Fruit fly (Drosophila melanogaster): ENCODE data around the gene Srp9.

The Srp9 gene

dm6 chr3L:7903489-7904150 is 32.6 kb upstream of the Srp9 start (continued):
- TF ChIP-seq rgr (GFP tag; optimal IDR thresholded peaks at IDR 0.05) (peak; percentile 62), Dif (GFP tag; optimal IDR thresholded peaks at IDR 0.05; ENCODE audit: partially characterized antibody) (no peak), Hnf4 (GFP tag; optimal IDR thresholded peaks at IDR 0.05) (peak; percentile 19), dsf (GFP tag; optimal IDR thresholded peaks at IDR 0.05; ENCODE audit: borderline replicate concordance) (no peak), h (GFP tag; optimal IDR thresholded peaks at IDR 0.05) (peak; percentile 74), Hr83 (GFP tag; optimal IDR thresholded peaks at IDR 0.05; ENCODE audit: poor library complexity, severe bottlenecking) (no peak), dmrt93B (GFP tag; optimal IDR thresholded peaks at IDR 0.05) (peak; percentile 40), sage (GFP tag; optimal IDR thresholded peaks at IDR 0.05) (no peak), Sp1 (GFP tag; optimal IDR thresholded peaks at IDR 0.05) (no peak), jim (GFP tag; optimal IDR thresholded peaks at IDR 0.05) (no peak), lola (GFP tag; optimal IDR thresholded peaks at IDR 0.05) (no peak), sv (GFP tag; optimal IDR thresholded peaks at IDR 0.05) (no peak)

- no peak for TF ChIP-seq GATAd (GFP tag; optimal IDR thresholded peaks at IDR 0.05)
- no peak for TF ChIP-seq ey (GFP tag; optimal IDR thresholded peaks at IDR 0.05)
- TF ChIP-seq lola (GFP tag; optimal IDR thresholded peaks at IDR 0.05) = no peak
- TF ChIP-seq Rel (GFP tag; optimal IDR thresholded peaks at IDR 0.05) = no peak
- no peak for TF ChIP-seq Rel (tag; optimal IDR thresholded peaks at IDR 0.05)
- no peak for TF ChIP-seq HLH106 (tag; optimal IDR thresholded peaks at IDR 0.05)
- no peak for TF ChIP-seq Mio (GFP tag; optimal IDR thresholded peaks at IDR 0.05)
- TF ChIP-seq sv (GFP tag; optimal IDR thresholded peaks at IDR 0.05) = no peak
- no peak for TF ChIP-seq pan (optimal IDR thresholded peaks at IDR 0.05)
- TF ChIP-seq dl (GFP tag; optimal IDR thresholded peaks at IDR 0.05; ENCODE audit: insufficient read depth in 1 of 2, partially characterized antibody in 2 of 2) = no peak
- TF ChIP-seq psq (GFP tag; optimal IDR thresholded peaks at IDR 0.05) = no peak
- no peak for TF ChIP-seq Dif (GFP tag; optimal IDR thresholded peaks at IDR 0.05; ENCODE audit: partially characterized antibody)
Measured at dm6 chr3L:7904560-7904959, 31.6 kb upstream of the Srp9 start.

- TF ChIP-seq Mio (GFP tag; optimal IDR thresholded peaks at IDR 0.05) (no peak), Myc (optimal IDR thresholded peaks at IDR 0.05) (no peak), rgr (GFP tag; optimal IDR thresholded peaks at IDR 0.05) (no peak), Sp1 (GFP tag; optimal IDR thresholded peaks at IDR 0.05) (no peak)
Measured at dm6 chr3L:7909695-7910463, 26.3 kb upstream of the Srp9 start.

dm6 chr3L:7910916-7911467 is 25.2 kb upstream of the Srp9 start:
- TF ChIP-seq br (GFP tag; optimal IDR thresholded peaks at IDR 0.05) (peak; percentile 2), sage (GFP tag; optimal IDR thresholded peaks at IDR 0.05) (no peak), Vsx2 (GFP tag; optimal IDR thresholded peaks at IDR 0.05; ENCODE audit: partially characterized antibody) (no peak), HLH106 (tag; optimal IDR thresholded peaks at IDR 0.05) (peak; percentile 0), psq (GFP tag; optimal IDR thresholded peaks at IDR 0.05) (peak; percentile 19), foxo (GFP tag; optimal IDR thresholded peaks at IDR 0.05) (peak in 1 of 2 experiments; percentile 22), Hr78 (GFP tag; optimal IDR thresholded peaks at IDR 0.05) (no peak)

- TF ChIP-seq HLH106 (tag; optimal IDR thresholded peaks at IDR 0.05) (peak; percentile 51), Hr83 (GFP tag; optimal IDR thresholded peaks at IDR 0.05; ENCODE audit: poor library complexity, severe bottlenecking) (no peak), psq (GFP tag; optimal IDR thresholded peaks at IDR 0.05) (peak; percentile 24), Dfd (GFP tag; optimal IDR thresholded peaks at IDR 0.05) (no peak), woc (GFP tag; optimal IDR thresholded peaks at IDR 0.05) (peak; percentile 48), sage (GFP tag; optimal IDR thresholded peaks at IDR 0.05) (no peak), GATAd (GFP tag; optimal IDR thresholded peaks at IDR 0.05) (no peak), foxo (GFP tag; optimal IDR thresholded peaks at IDR 0.05) (peak in 1 of 2 experiments; percentile 45), Abd-B (GFP tag; optimal IDR thresholded peaks at IDR 0.05) (no peak), OdsH (GFP tag; optimal IDR thresholded peaks at IDR 0.05) (no peak), Mio (GFP tag; optimal IDR thresholded peaks at IDR 0.05) (no peak), jim (GFP tag; optimal IDR thresholded peaks at IDR 0.05) (no peak), Hnf4 (GFP tag; optimal IDR thresholded peaks at IDR 0.05) (peak; percentile 42), br (GFP tag; optimal IDR thresholded peaks at IDR 0.05) (no peak), CG32264 (GFP tag; optimal IDR thresholded peaks at IDR 0.05) (no peak), Sp1 (GFP tag; optimal IDR thresholded peaks at IDR 0.05) (peak; percentile 31), brk (GFP tag; optimal IDR thresholded peaks at IDR 0.05) (no peak), sv (GFP tag; optimal IDR thresholded peaks at IDR 0.05) (peak; percentile 48), CG9705 (GFP tag; optimal IDR thresholded peaks at IDR 0.05) (peak; percentile 28), Dif (GFP tag; optimal IDR thresholded peaks at IDR 0.05; ENCODE audit: partially characterized antibody) (no peak), ey (GFP tag; optimal IDR thresholded peaks at IDR 0.05) (peak; percentile 0), rgr (GFP tag; optimal IDR thresholded peaks at IDR 0.05) (peak; percentile 29), dl (GFP tag; optimal IDR thresholded peaks at IDR 0.05; ENCODE audit: insufficient read depth in 1 of 2, partially characterized antibody in 2 of 2) (no peak), Jra (GFP tag; optimal IDR thresholded peaks at IDR 0.05) (no peak), fru (GFP tag; optimal IDR thresholded peaks at IDR 0.05) (peak; percentile 15), h (GFP tag; optimal IDR thresholded peaks at IDR 0.05) (peak; percentile 18)
Measured at dm6 chr3L:7911765-7912556, 24.2 kb upstream of the Srp9 start, which contains the start of the genes pbl and CG8281. Gene pbl (minus strand): TSS chr3L:7911954. Gene CG8281 (plus strand): TSS chr3L:7912463.
